Fruit fly (Drosophila melanogaster): Measurements from ENCODE around the gene Ski6.

Gene Ski6

dm6 chr2L:13203437-13204137, 18.6 kb downstream of the Ski6 start, which contains the start of gene Pect:
Gene Pect (plus strand): TSS chr2L:13203762.
- TF ChIP-seq ovo (GFP tag; optimal IDR thresholded peaks at IDR 0.05) (no peak), Mnt (GFP tag; optimal IDR thresholded peaks at IDR 0.05) (peak; percentile 93), Hr96 (GFP tag; optimal IDR thresholded peaks at IDR 0.05) (no peak), CG5204 (GFP tag; optimal IDR thresholded peaks at IDR 0.05) (no peak), CG11617 (GFP tag; optimal IDR thresholded peaks at IDR 0.05) (peak; percentile 37), tj (GFP tag; optimal IDR thresholded peaks at IDR 0.05) (peak; percentile 44), CG1620 (GFP tag; optimal IDR thresholded peaks at IDR 0.05) (peak; percentile 37), cic (GFP tag; optimal IDR thresholded peaks at IDR 0.05) (peak; percentile 93), CG33017 (tag; optimal IDR thresholded peaks at IDR 0.05) (peak; percentile 74), Crg-1 (GFP tag; optimal IDR thresholded peaks at IDR 0.05) (peak; percentile 35), CG7101 (tag; optimal IDR thresholded peaks at IDR 0.05) (peak; percentile 81), bab1 (GFP tag; optimal IDR thresholded peaks at IDR 0.05) (peak; percentile 12), CG12768 (GFP tag; optimal IDR thresholded peaks at IDR 0.05) (peak; percentile 43), pad (GFP tag; optimal IDR thresholded peaks at IDR 0.05) (no peak)

dm6 chr2L:13202960-13203436, 19.2 kb downstream of the Ski6 start, which contains the start of gene CG16972:
Gene CG16972 (minus strand): TSS chr2L:13203295.
- no peak for TF ChIP-seq cnc (optimal IDR thresholded peaks at IDR 0.05)
- peak; percentile 55 for TF ChIP-seq CG11617 (GFP tag; optimal IDR thresholded peaks at IDR 0.05)
- TF ChIP-seq CG12768 (GFP tag; optimal IDR thresholded peaks at IDR 0.05): no peak
- peak; percentile 67 for TF ChIP-seq CG14711 (tag; optimal IDR thresholded peaks at IDR 0.05)
- TF ChIP-seq ovo (GFP tag; optimal IDR thresholded peaks at IDR 0.05): peak; percentile 33
- no peak for TF ChIP-seq CG7101 (tag; optimal IDR thresholded peaks at IDR 0.05)
- no peak for TF ChIP-seq Mnt (GFP tag; optimal IDR thresholded peaks at IDR 0.05)
- peak; percentile 0 for TF ChIP-seq Clk (GFP tag; optimal IDR thresholded peaks at IDR 0.05)
- no peak for TF ChIP-seq pad (GFP tag; optimal IDR thresholded peaks at IDR 0.05)
- peak; percentile 41 for TF ChIP-seq bab1 (GFP tag; optimal IDR thresholded peaks at IDR 0.05)
- TF ChIP-seq CG7045 (GFP tag; optimal IDR thresholded peaks at IDR 0.05): peak; percentile 35
- no peak for TF ChIP-seq tj (GFP tag; optimal IDR thresholded peaks at IDR 0.05)

- no peak for TF ChIP-seq pad (GFP tag; optimal IDR thresholded peaks at IDR 0.05)
- TF ChIP-seq cnc (optimal IDR thresholded peaks at IDR 0.05): no peak
- no peak for TF ChIP-seq Hr96 (GFP tag; optimal IDR thresholded peaks at IDR 0.05)
- no peak for TF ChIP-seq CG12768 (GFP tag; optimal IDR thresholded peaks at IDR 0.05)
- no peak for TF ChIP-seq CG7045 (GFP tag; optimal IDR thresholded peaks at IDR 0.05)
- TF ChIP-seq kay (GFP tag; ENCODE audit: borderline replicate concordance): no peak
- TF ChIP-seq CG33017 (tag; optimal IDR thresholded peaks at IDR 0.05): no peak
- no peak for TF ChIP-seq CG7101 (tag; optimal IDR thresholded peaks at IDR 0.05)
- no peak for TF ChIP-seq Clk (GFP tag; optimal IDR thresholded peaks at IDR 0.05)
- TF ChIP-seq cic (GFP tag; optimal IDR thresholded peaks at IDR 0.05): no peak
- TF ChIP-seq toe (GFP tag; optimal IDR thresholded peaks at IDR 0.05): no peak
These were observed 26.4 kb downstream of the Ski6 start for dm6 chr2L:13195822-13196221.

- peak; percentile 68 for TF ChIP-seq ovo (GFP tag; optimal IDR thresholded peaks at IDR 0.05)
- peak; percentile 88 for TF ChIP-seq CG7101 (tag; optimal IDR thresholded peaks at IDR 0.05)
- peak; percentile 48 for TF ChIP-seq tj (GFP tag; optimal IDR thresholded peaks at IDR 0.05)
- TF ChIP-seq CG5204 (GFP tag; optimal IDR thresholded peaks at IDR 0.05): no peak
- no peak for TF ChIP-seq toe (GFP tag; optimal IDR thresholded peaks at IDR 0.05)
- TF ChIP-seq kay (GFP tag; ENCODE audit: borderline replicate concordance): no peak
- peak; percentile 66 for TF ChIP-seq cic (GFP tag; optimal IDR thresholded peaks at IDR 0.05)
- peak; percentile 86 for TF ChIP-seq bab1 (GFP tag; optimal IDR thresholded peaks at IDR 0.05)
- TF ChIP-seq CG12768 (GFP tag; optimal IDR thresholded peaks at IDR 0.05): peak; percentile 59
- peak; percentile 81 for TF ChIP-seq CG14711 (tag; optimal IDR thresholded peaks at IDR 0.05)
- peak; percentile 75 for TF ChIP-seq Mnt (GFP tag; optimal IDR thresholded peaks at IDR 0.05)
- TF ChIP-seq CG33017 (tag; optimal IDR thresholded peaks at IDR 0.05): peak; percentile 77
- peak; percentile 77 for TF ChIP-seq CG7045 (GFP tag; optimal IDR thresholded peaks at IDR 0.05)
- TF ChIP-seq pad (GFP tag; optimal IDR thresholded peaks at IDR 0.05): peak; percentile 67
- TF ChIP-seq Clk (GFP tag; optimal IDR thresholded peaks at IDR 0.05): peak; percentile 11
- peak; percentile 79 for TF ChIP-seq CG1620 (GFP tag; optimal IDR thresholded peaks at IDR 0.05)
- TF ChIP-seq Crg-1 (GFP tag; optimal IDR thresholded peaks at IDR 0.05): peak; percentile 65
- TF ChIP-seq Hr96 (GFP tag; optimal IDR thresholded peaks at IDR 0.05): no peak
- peak; percentile 72 for TF ChIP-seq CG11617 (GFP tag; optimal IDR thresholded peaks at IDR 0.05)
These were observed 30.3 kb downstream of the Ski6 start, which contains the start of the genes CG16974 and Edem2 for dm6 chr2L:13191894-13192293. Gene CG16974 (minus strand): TSS chr2L:13191979. Gene Edem2 (plus strand): TSS chr2L:13192201.

- TF ChIP-seq ovo (GFP tag; optimal IDR thresholded peaks at IDR 0.05): peak; percentile 2
- no peak for TF ChIP-seq CG7045 (GFP tag; optimal IDR thresholded peaks at IDR 0.05)
These were observed 31.1 kb downstream of the Ski6 start for dm6 chr2L:13191052-13191678.

dm6 chr2L:13190534-13190933, 31.7 kb downstream of the Ski6 start:
- TF ChIP-seq CG14711 (tag; optimal IDR thresholded peaks at IDR 0.05) (peak; percentile 12), CG7045 (GFP tag; optimal IDR thresholded peaks at IDR 0.05) (peak; percentile 26), CG7101 (tag; optimal IDR thresholded peaks at IDR 0.05) (peak; percentile 52), bab1 (GFP tag; optimal IDR thresholded peaks at IDR 0.05) (no peak), cic (GFP tag; optimal IDR thresholded peaks at IDR 0.05) (peak; percentile 95), CG12768 (GFP tag; optimal IDR thresholded peaks at IDR 0.05) (peak; percentile 81), toe (GFP tag; optimal IDR thresholded peaks at IDR 0.05) (no peak), CG11617 (GFP tag; optimal IDR thresholded peaks at IDR 0.05) (peak; percentile 44), cnc (optimal IDR thresholded peaks at IDR 0.05) (no peak), CG33017 (tag; optimal IDR thresholded peaks at IDR 0.05) (peak; percentile 43), pad (GFP tag; optimal IDR thresholded peaks at IDR 0.05) (peak; percentile 55), Hr96 (GFP tag; optimal IDR thresholded peaks at IDR 0.05) (no peak), Clk (GFP tag; optimal IDR thresholded peaks at IDR 0.05) (peak; percentile 13), tj (GFP tag; optimal IDR thresholded peaks at IDR 0.05) (peak; percentile 18), Crg-1 (GFP tag; optimal IDR thresholded peaks at IDR 0.05) (no peak), ovo (GFP tag; optimal IDR thresholded peaks at IDR 0.05) (peak; percentile 19), Mnt (GFP tag; optimal IDR thresholded peaks at IDR 0.05) (peak; percentile 57), CG1620 (GFP tag; optimal IDR thresholded peaks at IDR 0.05) (no peak), CG5204 (GFP tag; optimal IDR thresholded peaks at IDR 0.05) (no peak), kay (GFP tag; ENCODE audit: borderline replicate concordance) (no peak)

Data from whole organism, adult.